Worm (Caenorhabditis elegans): ENCODE data around the gene srh-171.

The srh-171 gene

ce11 chrV:20004385-20004784 lies 38.9 kb downstream of the srh-171 start, which contains the start of gene unc-51:
Gene unc-51, minus strand, starts transcription at chrV:20004485.
- TF ChIP-seq ces-1 (GFP tag; optimal IDR thresholded peaks at IDR 0.05) (no peak), blmp-1 (tag; optimal IDR thresholded peaks at IDR 0.05) (peak; percentile 11), ceh-8 (GFP tag; optimal IDR thresholded peaks at IDR 0.05) (no peak), unc-98 (GFP tag; IDR thresholded peaks at IDR 0.05) (no peak), pag-3 (tag; optimal IDR thresholded peaks at IDR 0.05; ENCODE audit: borderline replicate concordance, insufficient read depth) (no peak), nhr-19 (GFP tag; conservative IDR thresholded peaks at IDR 0.05) (no peak), egl-27 (tag; optimal IDR thresholded peaks at IDR 0.05) (no peak), lin-15B (tag; optimal IDR thresholded peaks at IDR 0.05) (no peak), jun-1 (tag; optimal IDR thresholded peaks at IDR 0.05) (no peak), nhr-77 (tag; optimal IDR thresholded peaks at IDR 0.05) (no peak), aly-2 (tag; optimal IDR thresholded peaks at IDR 0.05) (no peak), lin-13 (GFP tag; optimal IDR thresholded peaks at IDR 0.05) (no peak), swsn-7 (tag; optimal IDR thresholded peaks at IDR 0.05) (no peak), lin-39 (tag; optimal IDR thresholded peaks at IDR 0.05) (no peak), ceh-82 (tag; optimal IDR thresholded peaks at IDR 0.05) (no peak), egl-13 (tag; optimal IDR thresholded peaks at IDR 0.05) (no peak), C34B4.2 (tag; optimal IDR thresholded peaks at IDR 0.05) (no peak), elt-3 (tag; optimal IDR thresholded peaks at IDR 0.05) (peak in 1 of 6 experiments; percentile 5), ceh-90 (tag; optimal IDR thresholded peaks at IDR 0.05) (no peak), F16B12.6 (tag; optimal IDR thresholded peaks at IDR 0.05) (no peak), tbx-2 (tag; optimal IDR thresholded peaks at IDR 0.05) (no peak), nhr-11 (tag; optimal IDR thresholded peaks at IDR 0.05) (no peak), lin-35 (GFP tag; optimal IDR thresholded peaks at IDR 0.05) (peak in 1 of 2 experiments; percentile 9), nhr-237 (tag; optimal IDR thresholded peaks at IDR 0.05) (no peak), fkh-4 (tag; optimal IDR thresholded peaks at IDR 0.05; ENCODE audit: borderline replicate concordance) (no peak), dsc-1 (tag; optimal IDR thresholded peaks at IDR 0.05) (no peak), unc-86 (tag; optimal IDR thresholded peaks at IDR 0.05) (no peak), ztf-4 (tag; optimal IDR thresholded peaks at IDR 0.05) (no peak), fos-1 (tag; optimal IDR thresholded peaks at IDR 0.05) (no peak), lir-3 (tag; optimal IDR thresholded peaks at IDR 0.05; ENCODE audit: poor library complexity) (no peak), nhr-28 (tag; optimal IDR thresholded peaks at IDR 0.05) (no peak), nhr-90 (tag; optimal IDR thresholded peaks at IDR 0.05; ENCODE audit: poor library complexity) (peak; percentile 14), elt-2 (tag; optimal IDR thresholded peaks at IDR 0.05) (peak; percentile 9), ztf-11 (tag; optimal IDR thresholded peaks at IDR 0.05) (no peak), unc-62 (GFP tag; optimal IDR thresholded peaks at IDR 0.05) (no peak), vab-15 (tag; optimal IDR thresholded peaks at IDR 0.05) (no peak), nhr-20 (tag; optimal IDR thresholded peaks at IDR 0.05) (peak; percentile 15), rnt-1 (tag; optimal IDR thresholded peaks at IDR 0.05) (no peak), nhr-76 (tag; optimal IDR thresholded peaks at IDR 0.05) (no peak), sup-37 (GFP tag; optimal IDR thresholded peaks at IDR 0.05) (no peak), sox-4 (tag; optimal IDR thresholded peaks at IDR 0.05) (no peak), C04F5.9 (tag; optimal IDR thresholded peaks at IDR 0.05) (no peak), sptf-1 (tag; optimal IDR thresholded peaks at IDR 0.05) (no peak), nhr-71 (tag; optimal IDR thresholded peaks at IDR 0.05) (peak; percentile 28), snu-23 (GFP tag; optimal IDR thresholded peaks at IDR 0.05) (peak; percentile 6), irx-1 (tag; optimal IDR thresholded peaks at IDR 0.05) (no peak), hlh-17 (GFP tag; optimal IDR thresholded peaks at IDR 0.05; ENCODE audit: borderline replicate concordance) (no peak), mep-1 (tag; optimal IDR thresholded peaks at IDR 0.05) (no peak), Y116A8C.19 (tag; optimal IDR thresholded peaks at IDR 0.05; ENCODE audit: borderline replicate concordance) (no peak), nhr-85 (tag) (no peak), snpc-4 (tag; optimal IDR thresholded peaks at IDR 0.05) (no peak), lin-14 (GFP tag; optimal IDR thresholded peaks at IDR 0.05) (no peak), mdl-1 (tag; optimal IDR thresholded peaks at IDR 0.05) (peak in 1 of 2 experiments; percentile 15)
